Fruit fly (Drosophila melanogaster): ENCODE data around the gene CG31668.

CG31668 gene

DNA sequence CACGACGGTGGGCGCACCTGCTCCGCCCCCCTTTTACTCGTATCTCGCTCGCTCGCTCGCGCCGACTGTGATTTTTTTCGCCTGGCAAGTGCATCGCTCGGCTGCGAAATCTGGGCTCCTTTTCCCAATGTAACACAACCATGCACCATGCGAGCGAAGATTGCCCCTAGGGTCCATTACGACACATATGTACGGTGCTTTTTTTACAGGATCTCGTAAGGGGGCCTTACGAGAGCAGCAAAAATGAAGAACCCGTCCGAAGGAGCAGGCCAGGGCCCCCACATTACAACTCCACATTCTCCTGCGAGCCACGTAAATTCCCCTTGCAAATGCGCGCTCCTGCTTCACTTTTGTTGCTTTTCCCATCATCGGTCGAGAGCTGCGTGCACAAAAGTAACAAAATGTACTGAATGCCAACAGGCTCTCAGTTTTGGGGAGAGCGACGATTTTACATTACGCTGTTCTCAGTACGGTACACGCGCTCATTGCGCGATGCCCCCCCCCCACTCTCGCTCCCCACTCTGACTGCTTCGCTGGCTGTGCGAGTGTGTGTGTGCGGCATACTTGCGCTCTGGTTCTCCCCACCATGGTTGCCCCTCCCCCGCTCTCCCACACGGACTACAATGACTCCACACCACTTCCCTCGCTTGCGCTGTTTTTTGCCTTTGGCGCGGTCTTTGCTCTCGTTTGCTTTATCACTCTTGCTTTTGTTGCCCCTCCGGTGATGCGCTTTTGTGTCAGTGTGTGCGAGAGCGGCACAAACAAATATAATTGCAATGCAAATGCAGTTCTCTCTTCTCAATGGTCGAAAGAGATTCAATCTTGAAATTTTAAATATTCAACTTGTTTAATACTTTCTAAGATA, 2.9 kb downstream of the CG31668 start (continued):
- TF ChIP-seq Nf-YA (GFP tag; IDR thresholded peaks at IDR 0.05): no peak
- no peak for TF ChIP-seq CG4820 (GFP tag; optimal IDR thresholded peaks at IDR 0.05)
- TF ChIP-seq CG2678 (tag; optimal IDR thresholded peaks at IDR 0.05): peak; percentile 3
- no peak for TF ChIP-seq Atf3 (GFP tag; optimal IDR thresholded peaks at IDR 0.05)
- TF ChIP-seq Fer1 (GFP tag; optimal IDR thresholded peaks at IDR 0.05): no peak
- TF ChIP-seq her (GFP tag; optimal IDR thresholded peaks at IDR 0.05): no peak
- peak; percentile 18; the same call in 1 of the 3 replicates for TF ChIP-seq CG16813 (GFP tag; IDR thresholded peaks at IDR 0.05; ENCODE audit: partially characterized antibody)
- TF ChIP-seq klu (GFP tag; IDR thresholded peaks at IDR 0.05): no peak
- TF ChIP-seq z (GFP tag; IDR thresholded peaks at IDR 0.05): peak; percentile 75
- peak; percentile 87 for TF ChIP-seq Blimp-1 (GFP tag; optimal IDR thresholded peaks at IDR 0.05)
- TF ChIP-seq lov (optimal IDR thresholded peaks at IDR 0.05): no peak
- peak; percentile 58; the same call in 1 of the 3 replicates for TF ChIP-seq lov (GFP tag; IDR thresholded peaks at IDR 0.05)
- TF ChIP-seq CG42726 (GFP tag; IDR thresholded peaks at IDR 0.05; ENCODE audit: partially characterized antibody): no peak
- no peak for TF ChIP-seq CG2202 (tag; optimal IDR thresholded peaks at IDR 0.05)
- TF ChIP-seq Ssrp (tag; optimal IDR thresholded peaks at IDR 0.05): no peak
- TF ChIP-seq CG4360 (GFP tag; IDR thresholded peaks at IDR 0.05): peak; percentile 36; the same call in 1 of the 2 replicates
- no peak for TF ChIP-seq NC2β (GFP tag; optimal IDR thresholded peaks at IDR 0.05)
- TF ChIP-seq CG10274 (GFP tag; optimal IDR thresholded peaks at IDR 0.05): no peak
- no peak for TF ChIP-seq CG1603 (tag; optimal IDR thresholded peaks at IDR 0.05)
- TF ChIP-seq CG17568 (GFP tag; optimal IDR thresholded peaks at IDR 0.05): no peak
- no peak for TF ChIP-seq bigmax (GFP tag; optimal IDR thresholded peaks at IDR 0.05)
- TF ChIP-seq D19A (tag; optimal IDR thresholded peaks at IDR 0.05): no peak
- TF ChIP-seq Sin3A (optimal IDR thresholded peaks at IDR 0.05): no peak
- TF ChIP-seq oc (tag; optimal IDR thresholded peaks at IDR 0.05): no peak
- no peak for TF ChIP-seq CG6854 (GFP tag; optimal IDR thresholded peaks at IDR 0.05)
- no peak for TF ChIP-seq tin (GFP tag; optimal IDR thresholded peaks at IDR 0.05)
- no peak for TF ChIP-seq Kr (GFP tag; optimal IDR thresholded peaks at IDR 0.05)
- no peak for TF ChIP-seq danr (GFP tag; IDR thresholded peaks at IDR 0.05)
- no peak for TF ChIP-seq E2f2 (GFP tag; IDR thresholded peaks at IDR 0.05)
- TF ChIP-seq Doc2 (GFP tag; IDR thresholded peaks at IDR 0.05): no peak
- no peak for TF ChIP-seq CG11560 (tag; IDR thresholded peaks at IDR 0.05)
- no peak for TF ChIP-seq pfk (GFP tag; optimal IDR thresholded peaks at IDR 0.05)
- TF ChIP-seq cato (GFP tag; optimal IDR thresholded peaks at IDR 0.05; ENCODE audit: borderline replicate concordance): no peak
- 0 out of 3 replicates have a peak, but pooled peaks have one; percentile 25 for TF ChIP-seq sr (GFP tag; IDR thresholded peaks at IDR 0.05)
- TF ChIP-seq CG4282 (GFP tag; optimal IDR thresholded peaks at IDR 0.05): no peak
- TF ChIP-seq slou (GFP tag; optimal IDR thresholded peaks at IDR 0.05): no peak
- peak; percentile 22; the same call in 1 of the 2 replicates for TF ChIP-seq MBD-R2 (GFP tag; IDR thresholded peaks at IDR 0.05)
- TF ChIP-seq hbn (GFP tag; IDR thresholded peaks at IDR 0.05; ENCODE audit: partially characterized antibody): peak; percentile 20; the same call in 1 of the 2 replicates
- no peak for TF ChIP-seq dimm (GFP tag; IDR thresholded peaks at IDR 0.05)
- no peak for TF ChIP-seq CG31365 (tag; optimal IDR thresholded peaks at IDR 0.05)
- no peak for TF ChIP-seq jing (GFP tag; optimal IDR thresholded peaks at IDR 0.05)
- TF ChIP-seq salm (tag; optimal IDR thresholded peaks at IDR 0.05): no peak
- no peak; the same call in 2 of the 3 replicates for TF ChIP-seq B-H1 (GFP tag; IDR thresholded peaks at IDR 0.05)
- TF ChIP-seq CG6654 (GFP tag; optimal IDR thresholded peaks at IDR 0.05): no peak
- TF ChIP-seq btn (GFP tag; optimal IDR thresholded peaks at IDR 0.05): peak; percentile 1
- TF ChIP-seq CG12391 (tag; optimal IDR thresholded peaks at IDR 0.05): no peak
- TF ChIP-seq odd (GFP tag; optimal IDR thresholded peaks at IDR 0.05): no peak
- no peak for TF ChIP-seq gt (GFP tag; IDR thresholded peaks at IDR 0.05)
- no peak for TF ChIP-seq wdn (GFP tag; IDR thresholded peaks at IDR 0.05)
- TF ChIP-seq zfh2 (GFP tag; optimal IDR thresholded peaks at IDR 0.05): no peak
